Worm (Caenorhabditis elegans): Measurements from ENCODE around the gene gly-6.

The gly-6 gene

ce11 chrIII:4330984-4331383 is at the start of gene gly-6:
Gene gly-6 (minus strand): TSS chrIII:4331228.
- TF ChIP-seq dao-5 (tag; optimal IDR thresholded peaks at IDR 0.05) = no peak

- TF ChIP-seq him-1 (tag; optimal IDR thresholded peaks at IDR 0.05) (no peak), dao-5 (tag; optimal IDR thresholded peaks at IDR 0.05) (no peak), W03F9.2 (tag; optimal IDR thresholded peaks at IDR 0.05) (no peak)
Measured at ce11 chrIII:4379717-4380116, 48.7 kb upstream of the gly-6 start, which contains the start of gene B0284.3. Gene B0284.3 (minus strand): TSS chrIII:4379817.

ce11 chrIII:4374854-4375253 is 43.8 kb upstream of the gly-6 start, which contains the start of gene pals-26:
Gene pals-26 (plus strand): TSS chrIII:4375154.
- no peak for TF ChIP-seq W03F9.2 (tag; optimal IDR thresholded peaks at IDR 0.05)
- TF ChIP-seq dao-5 (tag; optimal IDR thresholded peaks at IDR 0.05) = no peak
- TF ChIP-seq him-1 (tag; optimal IDR thresholded peaks at IDR 0.05) = no peak

- no peak for TF ChIP-seq W03F9.2 (tag; optimal IDR thresholded peaks at IDR 0.05)
- TF ChIP-seq him-1 (tag; optimal IDR thresholded peaks at IDR 0.05) = no peak
- TF ChIP-seq dao-5 (tag; optimal IDR thresholded peaks at IDR 0.05) = no peak
Measured at ce11 chrIII:4372894-4373293, 41.9 kb upstream of the gly-6 start.

- TF ChIP-seq dao-5 (tag; optimal IDR thresholded peaks at IDR 0.05) = no peak
- TF ChIP-seq W03F9.2 (tag; optimal IDR thresholded peaks at IDR 0.05) = no peak
- no peak for TF ChIP-seq him-1 (tag; optimal IDR thresholded peaks at IDR 0.05)
Measured at ce11 chrIII:4370585-4370984, 39.6 kb upstream of the gly-6 start, which contains the start of gene ckb-3. Gene ckb-3 (plus strand): TSS chrIII:4370885.

ce11 chrIII:4369381-4369809 is 38.4 kb upstream of the gly-6 start:
- peak; percentile 75 for TF ChIP-seq dao-5 (tag; optimal IDR thresholded peaks at IDR 0.05)

- TF ChIP-seq dao-5 (tag; optimal IDR thresholded peaks at IDR 0.05) (no peak), him-1 (tag; optimal IDR thresholded peaks at IDR 0.05) (no peak), W03F9.2 (tag; optimal IDR thresholded peaks at IDR 0.05) (no peak)
Measured at ce11 chrIII:4367649-4368048, 36.6 kb upstream of the gly-6 start, which contains the start of gene ckb-2. Gene ckb-2 (plus strand): TSS chrIII:4367949.

- TF ChIP-seq W03F9.2 (tag; optimal IDR thresholded peaks at IDR 0.05) (no peak), him-1 (tag; optimal IDR thresholded peaks at IDR 0.05) (no peak), dao-5 (tag; optimal IDR thresholded peaks at IDR 0.05) (no peak)
Measured at ce11 chrIII:4364974-4365373, 33.9 kb upstream of the gly-6 start, which contains the start of gene ckb-1. Gene ckb-1 (plus strand): TSS chrIII:4365274.

- TF ChIP-seq dao-5 (tag; optimal IDR thresholded peaks at IDR 0.05) (no peak), him-1 (tag; optimal IDR thresholded peaks at IDR 0.05) (no peak), W03F9.2 (tag; optimal IDR thresholded peaks at IDR 0.05) (no peak)
Measured at ce11 chrIII:4362332-4362731, 31.3 kb upstream of the gly-6 start.

- no peak for TF ChIP-seq dao-5 (tag; optimal IDR thresholded peaks at IDR 0.05)
- no peak for TF ChIP-seq him-1 (tag; optimal IDR thresholded peaks at IDR 0.05)
- TF ChIP-seq W03F9.2 (tag; optimal IDR thresholded peaks at IDR 0.05) = no peak
Measured at ce11 chrIII:4359900-4360299, 28.9 kb upstream of the gly-6 start.

- TF ChIP-seq W03F9.2 (tag; optimal IDR thresholded peaks at IDR 0.05) = no peak
- TF ChIP-seq dao-5 (tag; optimal IDR thresholded peaks at IDR 0.05) = no peak
- no peak for TF ChIP-seq him-1 (tag; optimal IDR thresholded peaks at IDR 0.05)
Measured at ce11 chrIII:4359208-4359607, 28.2 kb upstream of the gly-6 start.

- no peak for TF ChIP-seq him-1 (tag; optimal IDR thresholded peaks at IDR 0.05)
- TF ChIP-seq W03F9.2 (tag; optimal IDR thresholded peaks at IDR 0.05) = no peak
- TF ChIP-seq dao-5 (tag; optimal IDR thresholded peaks at IDR 0.05) = no peak
Measured at ce11 chrIII:4358345-4358744, 27.3 kb upstream of the gly-6 start.

- TF ChIP-seq W03F9.2 (tag; optimal IDR thresholded peaks at IDR 0.05) (no peak), dao-5 (tag; optimal IDR thresholded peaks at IDR 0.05) (no peak), him-1 (tag; optimal IDR thresholded peaks at IDR 0.05) (no peak)
Measured at ce11 chrIII:4357438-4357837, 26.4 kb upstream of the gly-6 start.

ce11 chrIII:4356384-4356783 is 25.4 kb upstream of the gly-6 start, which contains the start of gene mnp-1:
Gene mnp-1 (plus strand): TSS chrIII:4356594.
- TF ChIP-seq W03F9.2 (tag; optimal IDR thresholded peaks at IDR 0.05) (no peak), him-1 (tag; optimal IDR thresholded peaks at IDR 0.05) (no peak), dao-5 (tag; optimal IDR thresholded peaks at IDR 0.05) (no peak)

- no peak for TF ChIP-seq W03F9.2 (tag; optimal IDR thresholded peaks at IDR 0.05)
- TF ChIP-seq him-1 (tag; optimal IDR thresholded peaks at IDR 0.05) = no peak
- no peak for TF ChIP-seq dao-5 (tag; optimal IDR thresholded peaks at IDR 0.05)
Measured at ce11 chrIII:4349799-4350198, 18.8 kb upstream of the gly-6 start, which contains the start of gene B0285.6. Gene B0285.6 (plus strand): TSS chrIII:4350099.

Measured in whole organism, L4/young adult.